Worm (Caenorhabditis elegans) whole organism, mixed stage, embryonic: ENCODE measurements around the gene tbc-20.
A peak's percentile ranks its signal among the peaks of the same experiment; 100 is the strongest.

ENCODE experiments used
- blmp-1 ChIP-seq: fragments of 150-350 bp; optimal IDR thresholded peaks from 2 replicates; lab custom pipeline; 2014; ENCODE audit warnings: missing biosample characterization, missing genetic modification characterization
- cnd-1 ChIP-seq: fragments of 200-800 bp; sonication (Bioruptor generic); optimal IDR thresholded peaks from 2 replicates; lab custom pipeline; 2018; ENCODE audit warnings: mild to moderate bottlenecking, missing genetic modification characterization, missing compliant biosample characterization
- elt-1 ChIP-seq: sonication (generic microtip); optimal IDR thresholded peaks from 2 replicates; lab custom pipeline; 2017; ENCODE audit warnings: missing genetic modification characterization, mild to moderate bottlenecking, missing compliant biosample characterization, antibody characterized with exemption, moderate library complexity, borderline replicate concordance; ENCODE audit not compliant: insufficient read depth
- hlh-1 ChIP-seq: fragments of 150-350 bp; optimal IDR thresholded peaks from 2 replicates; lab custom pipeline; 2014; ENCODE audit warnings: missing biosample characterization, missing genetic modification reagents, missing genetic modification characterization
- lin-13 ChIP-seq: fragments of 150-350 bp; optimal IDR thresholded peaks from 2 replicates; lab custom pipeline; 2014; ENCODE audit warnings: missing biosample characterization, missing genetic modification characterization
- lsy-2 ChIP-seq: fragments of 150-350 bp; optimal IDR thresholded peaks from 2 replicates; lab custom pipeline; 2014; ENCODE audit warnings: missing biosample characterization, missing genetic modification characterization
- nhr-12 ChIP-seq: fragments of 150-350 bp; optimal IDR thresholded peaks from 2 replicates; lab custom pipeline; 2014; ENCODE audit warnings: missing biosample characterization, missing genetic modification characterization
- pha-4 ChIP-seq: fragments of 150-350 bp; optimal IDR thresholded peaks from 2 replicates; lab custom pipeline; 2018; ENCODE audit warnings: missing biosample characterization, missing genetic modification reagents, missing genetic modification characterization
- snpc-4 ChIP-seq: fragments of 150-350 bp; optimal IDR thresholded peaks from 2 replicates; lab custom pipeline; 2014; ENCODE audit warnings: missing biosample characterization, missing genetic modification characterization
- tbx-8 ChIP-seq: fragments of 200-800 bp; sonication (Bioruptor generic); optimal IDR thresholded peaks from 2 replicates; lab custom pipeline; 2018; ENCODE audit warnings: mild to moderate bottlenecking, missing genetic modification characterization, moderate library complexity, missing compliant biosample characterization
- unc-62 ChIP-seq: fragments of 150-350 bp; optimal IDR thresholded peaks from 2 replicates; lab custom pipeline; 2014; ENCODE audit warnings: missing biosample characterization, missing genetic modification reagents, missing genetic modification characterization

DNA sequence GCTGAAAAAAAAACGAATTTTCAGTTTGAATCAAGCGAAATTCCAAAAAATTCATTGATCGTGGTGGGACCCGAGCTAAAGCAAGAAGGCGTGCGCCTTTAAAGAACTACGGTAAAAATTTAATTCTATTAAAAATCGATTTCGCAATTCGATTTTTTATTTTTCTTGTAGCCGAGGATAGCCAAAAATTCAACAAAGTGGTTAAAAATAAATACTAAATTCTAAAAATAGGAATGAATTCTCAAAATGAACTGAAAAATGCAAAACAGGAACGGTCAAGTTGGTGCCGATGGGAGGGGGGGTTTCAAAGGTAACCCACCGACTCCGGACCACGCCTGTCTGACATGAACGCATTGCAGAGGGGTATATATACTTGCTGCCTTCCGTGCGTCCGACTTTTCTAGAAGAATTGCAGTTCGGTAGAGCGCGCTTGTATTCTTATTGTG lies 2.8 kb downstream of the tbc-20 start:
- TF ChIP-seq tbx-8 (GFP tag; lab: Kevin White, UChicago) (peak; percentile 25), blmp-1 (tag; lab: Kevin White, UChicago) (no peak), elt-1 (tag; lab: Kevin White, UChicago) (no peak), snpc-4 (tag; lab: Kevin White, UChicago) (no peak), lsy-2 (tag; lab: Kevin White, UChicago) (no peak), nhr-12 (tag; lab: Kevin White, UChicago) (no peak), hlh-1 (tag; lab: Kevin White, UChicago) (no peak), unc-62 (GFP tag; lab: Kevin White, UChicago) (no peak), pha-4 (tag; lab: Kevin White, UChicago) (no peak), cnd-1 (tag; lab: Kevin White, UChicago) (peak; percentile 28), lin-13 (tag; lab: Kevin White, UChicago) (no peak)
